Fruit fly (Drosophila melanogaster): ENCODE measurements around the gene CG7542.

Gene CG7542

dm6 chr3L:17572090-17572489, 22.5 kb downstream of the CG7542 start (continued):
- TF ChIP-seq unc-4 (GFP tag; IDR thresholded peaks at IDR 0.05; ENCODE audit: partially characterized antibody) = peak; percentile 21; the same call in 1 of the 2 replicates
- no peak for TF ChIP-seq Spps (tag; optimal IDR thresholded peaks at IDR 0.05)
- no peak for TF ChIP-seq NK7.1 (GFP tag; optimal IDR thresholded peaks at IDR 0.05)
- TF ChIP-seq YL-1 (GFP tag; optimal IDR thresholded peaks at IDR 0.05) = no peak
- TF ChIP-seq exex (tag; optimal IDR thresholded peaks at IDR 0.05) = no peak
- TF ChIP-seq Dfd (GFP tag; optimal IDR thresholded peaks at IDR 0.05) = no peak
- TF ChIP-seq Chrac-16 (GFP tag; optimal IDR thresholded peaks at IDR 0.05) = no peak
- TF ChIP-seq Hmx (GFP tag; optimal IDR thresholded peaks at IDR 0.05) = no peak
- peak; percentile 32 for TF ChIP-seq slbo (GFP tag; IDR thresholded peaks at IDR 0.05)
- TF ChIP-seq grau (tag; optimal IDR thresholded peaks at IDR 0.05) = no peak
- no peak for TF ChIP-seq phol (tag; optimal IDR thresholded peaks at IDR 0.05)
- TF ChIP-seq CG14860 (GFP tag; IDR thresholded peaks at IDR 0.05; ENCODE audit: partially characterized antibody) = 0 out of 3 replicates have a peak, but pooled peaks have one; percentile 20
- no peak for TF ChIP-seq ttk (GFP tag; IDR thresholded peaks at IDR 0.05)
- TF ChIP-seq inv (GFP tag; IDR thresholded peaks at IDR 0.05; ENCODE audit: partially characterized antibody) = no peak
- no peak for TF ChIP-seq Hand (GFP tag; optimal IDR thresholded peaks at IDR 0.05)
- TF ChIP-seq CG12391 (tag; optimal IDR thresholded peaks at IDR 0.05) = no peak
- no peak for TF ChIP-seq hb (GFP tag; IDR thresholded peaks at IDR 0.05; ENCODE audit: partially characterized antibody)
- TF ChIP-seq en (GFP tag; optimal IDR thresholded peaks at IDR 0.05) = no peak
- no peak for TF ChIP-seq fd3F (GFP tag; optimal IDR thresholded peaks at IDR 0.05)
- TF ChIP-seq eyg (GFP tag; optimal IDR thresholded peaks at IDR 0.05) = no peak
- TF ChIP-seq Mes4 (GFP tag; optimal IDR thresholded peaks at IDR 0.05) = no peak
- no peak for TF ChIP-seq CG9876 (GFP tag; optimal IDR thresholded peaks at IDR 0.05)
- no peak for TF ChIP-seq psq (GFP tag; optimal IDR thresholded peaks at IDR 0.05)
- TF ChIP-seq Jarid2 (GFP tag; optimal IDR thresholded peaks at IDR 0.05) = no peak
- TF ChIP-seq Hr39 (optimal IDR thresholded peaks at IDR 0.05) = no peak
- no peak for TF ChIP-seq CG31224 (GFP tag; IDR thresholded peaks at IDR 0.05)
- no peak for TF ChIP-seq CG13894 (tag; optimal IDR thresholded peaks at IDR 0.05)
- no peak for TF ChIP-seq chif (GFP tag; optimal IDR thresholded peaks at IDR 0.05)
- TF ChIP-seq Dll (GFP tag; IDR thresholded peaks at IDR 0.05; ENCODE audit: partially characterized antibody) = no peak
- no peak for TF ChIP-seq Kr (GFP tag; optimal IDR thresholded peaks at IDR 0.05)
- TF ChIP-seq CG1233 (GFP tag; optimal IDR thresholded peaks at IDR 0.05) = no peak
- no peak for TF ChIP-seq CG2889 (GFP tag; IDR thresholded peaks at IDR 0.05)
- TF ChIP-seq emc (GFP tag; optimal IDR thresholded peaks at IDR 0.05) = no peak
- TF ChIP-seq CG12104 (GFP tag; optimal IDR thresholded peaks at IDR 0.05) = no peak
- no peak for TF ChIP-seq CG15696 (tag; optimal IDR thresholded peaks at IDR 0.05)
- TF ChIP-seq sr (GFP tag; IDR thresholded peaks at IDR 0.05) = peak; percentile 43; the same call in 1 of the 3 replicates
- TF ChIP-seq Lim3 (GFP tag; IDR thresholded peaks at IDR 0.05) = no peak
- peak; percentile 83 for TF ChIP-seq Adf1 (GFP tag; IDR thresholded peaks at IDR 0.05)
- TF ChIP-seq CG7556 (GFP tag; optimal IDR thresholded peaks at IDR 0.05) = no peak
- no peak for TF ChIP-seq lov (optimal IDR thresholded peaks at IDR 0.05)
- TF ChIP-seq lov (GFP tag; IDR thresholded peaks at IDR 0.05) = no peak
- no peak for TF ChIP-seq CG5245 (GFP tag; optimal IDR thresholded peaks at IDR 0.05)
- TF ChIP-seq CG7928 (GFP tag; optimal IDR thresholded peaks at IDR 0.05) = no peak
- TF ChIP-seq sna (GFP tag; IDR thresholded peaks at IDR 0.05; ENCODE audit: partially characterized antibody) = 0 out of 2 replicates have a peak, but pooled peaks have one; percentile 48
- no peak for TF ChIP-seq CG13296 (GFP tag; optimal IDR thresholded peaks at IDR 0.05)
- no peak for TF ChIP-seq CG4282 (GFP tag; optimal IDR thresholded peaks at IDR 0.05)
- TF ChIP-seq CG7372 (GFP tag; IDR thresholded peaks at IDR 0.05) = no peak
- TF ChIP-seq cwo (GFP tag; optimal IDR thresholded peaks at IDR 0.05) = no peak
- no peak for TF ChIP-seq CG11504 (tag; optimal IDR thresholded peaks at IDR 0.05)
- TF ChIP-seq ap (GFP tag; IDR thresholded peaks at IDR 0.05) = no peak
- TF ChIP-seq Ptx1 (GFP tag; IDR thresholded peaks at IDR 0.05) = no peak
- TF ChIP-seq cg (GFP tag; optimal IDR thresholded peaks at IDR 0.05) = peak; percentile 86

Data from whole organism, embryonic.